Fruit fly (Drosophila melanogaster): Measurements from ENCODE around the gene Uch-L5.
A peak's percentile ranks its signal among the peaks of the same experiment; 100 is the strongest.

Uch-L5 gene

dm6 chr3L:9457619-9458092 lies 19.1 kb downstream of the Uch-L5 start, which contains the start of gene CG3437 (continued):
- TF ChIP-seq knrl (GFP tag; IDR thresholded peaks at IDR 0.05; ENCODE audit: partially characterized antibody): peak; percentile 40; the same call in 1 of the 3 replicates
- peak; percentile 98 for TF ChIP-seq croc (GFP tag; conservative IDR thresholded peaks at IDR 0.05)
- peak; percentile 100 for TF ChIP-seq ara (GFP tag; IDR thresholded peaks at IDR 0.05)
- TF ChIP-seq ttk (GFP tag; IDR thresholded peaks at IDR 0.05): peak; percentile 99
- no peak for TF ChIP-seq tna (GFP tag; IDR thresholded peaks at IDR 0.05; ENCODE audit: partially characterized antibody)
- peak; percentile 98 for TF ChIP-seq Hr3 (GFP tag; optimal IDR thresholded peaks at IDR 0.05)
- TF ChIP-seq Mrtf (GFP tag; IDR thresholded peaks at IDR 0.05): peak; percentile 99
- TF ChIP-seq Dbx (GFP tag; IDR thresholded peaks at IDR 0.05): peak; percentile 99
- TF ChIP-seq lmd (GFP tag; IDR thresholded peaks at IDR 0.05): peak; percentile 99
- TF ChIP-seq CHES-1-like (GFP tag; optimal IDR thresholded peaks at IDR 0.05): peak; percentile 99
- peak; percentile 97 for TF ChIP-seq cwo (GFP tag; optimal IDR thresholded peaks at IDR 0.05)
- peak; percentile 97 for TF ChIP-seq sug (tag; optimal IDR thresholded peaks at IDR 0.05)
- no peak for TF ChIP-seq hb (GFP tag; IDR thresholded peaks at IDR 0.05; ENCODE audit: partially characterized antibody)
- TF ChIP-seq HLH3B (GFP tag; IDR thresholded peaks at IDR 0.05): peak; percentile 99
- peak; percentile 98 for TF ChIP-seq CG12219 (GFP tag; optimal IDR thresholded peaks at IDR 0.05)
- TF ChIP-seq nerfin-1 (tag; optimal IDR thresholded peaks at IDR 0.05): peak; percentile 98
- peak; percentile 99 for TF ChIP-seq Sox102F (GFP tag; optimal IDR thresholded peaks at IDR 0.05)
- peak; percentile 48; the same call in 1 of the 3 replicates for TF ChIP-seq Opbp (GFP tag; IDR thresholded peaks at IDR 0.05; ENCODE audit: partially characterized antibody)
- peak; percentile 98 for TF ChIP-seq peb (GFP tag; IDR thresholded peaks at IDR 0.05)
- peak; percentile 99 for TF ChIP-seq al (GFP tag; IDR thresholded peaks at IDR 0.05)
- TF ChIP-seq dan (GFP tag; IDR thresholded peaks at IDR 0.05): peak; percentile 98
- TF ChIP-seq emc (GFP tag; optimal IDR thresholded peaks at IDR 0.05): peak; percentile 97
- TF ChIP-seq stc (GFP tag; IDR thresholded peaks at IDR 0.05): peak; percentile 99
- peak; percentile 99 for TF ChIP-seq Oli (tag; optimal IDR thresholded peaks at IDR 0.05)
- peak; percentile 95 for TF ChIP-seq Neu2 (GFP tag; optimal IDR thresholded peaks at IDR 0.05; ENCODE audit: borderline replicate concordance)
- peak; percentile 97 for TF ChIP-seq CG8388 (GFP tag; optimal IDR thresholded peaks at IDR 0.05)
- peak in 1 of 3 experiments; percentile 91 for TF ChIP-seq Stat92E (GFP tag; optimal IDR thresholded peaks at IDR 0.05)
- TF ChIP-seq HHEX (GFP tag; optimal IDR thresholded peaks at IDR 0.05): peak; percentile 99
- peak; percentile 99 for TF ChIP-seq CG13894 (tag; optimal IDR thresholded peaks at IDR 0.05)
- TF ChIP-seq CG3995 (GFP tag; optimal IDR thresholded peaks at IDR 0.05): peak; percentile 82
- TF ChIP-seq CG15514 (GFP tag; optimal IDR thresholded peaks at IDR 0.05): peak; percentile 95

- TF ChIP-seq CG9437 (GFP tag; optimal IDR thresholded peaks at IDR 0.05) (no peak), slp2 (GFP tag; optimal IDR thresholded peaks at IDR 0.05) (no peak), scrt (GFP tag; optimal IDR thresholded peaks at IDR 0.05) (peak; percentile 95), CG2202 (tag; optimal IDR thresholded peaks at IDR 0.05) (no peak), lmd (GFP tag; IDR thresholded peaks at IDR 0.05) (no peak), lola (GFP tag; optimal IDR thresholded peaks at IDR 0.05) (no peak), knrl (GFP tag; IDR thresholded peaks at IDR 0.05; ENCODE audit: partially characterized antibody) (no peak), CG9932 (GFP tag; IDR thresholded peaks at IDR 0.05) (no peak), sens (GFP tag) (peak; percentile 31), repo (GFP tag; optimal IDR thresholded peaks at IDR 0.05) (no peak), Fer3 (tag; optimal IDR thresholded peaks at IDR 0.05) (no peak), Meics (GFP tag; optimal IDR thresholded peaks at IDR 0.05) (peak; percentile 8), CG7987 (GFP tag; optimal IDR thresholded peaks at IDR 0.05) (no peak), Med (GFP tag) (peak; percentile 1), CG4360 (GFP tag; IDR thresholded peaks at IDR 0.05) (peak; percentile 42; the same call in 1 of the 2 replicates), ewg (GFP tag; optimal IDR thresholded peaks at IDR 0.05) (peak; percentile 6), Elba2 (GFP tag; optimal IDR thresholded peaks at IDR 0.05) (peak; percentile 15), CG12219 (GFP tag; optimal IDR thresholded peaks at IDR 0.05) (no peak), Max (GFP tag; optimal IDR thresholded peaks at IDR 0.05) (no peak), YL-1 (GFP tag; optimal IDR thresholded peaks at IDR 0.05) (peak; percentile 35), trem (tag; optimal IDR thresholded peaks at IDR 0.05) (no peak)
Measured at dm6 chr3L:9456389-9456788, 20.4 kb downstream of the Uch-L5 start.
